Fruit fly (Drosophila melanogaster) whole organism, embryonic: ENCODE measurements around the gene CG5863.

Experiments used
- Antp ChIP-seq: fragments of 200-800 bp; sonication (Bioruptor generic); optimal IDR thresholded peaks from 3 replicates; lab custom pipeline; 2016; ENCODE audit warnings: missing biosample characterization, missing genetic modification characterization
- CG15011 ChIP-seq: fragments of 200-800 bp; sonication (Bioruptor generic); optimal IDR thresholded peaks from 3 replicates; lab custom pipeline; 2018; ENCODE audit warnings: missing biosample characterization, mild to moderate bottlenecking, missing genetic modification characterization
- CG1529 ChIP-seq: fragments of 200-800 bp; sonication (Bioruptor generic); optimal IDR thresholded peaks from 3 replicates; lab custom pipeline; 2018; ENCODE audit warnings: missing biosample characterization, missing genetic modification characterization
- CG1647 ChIP-seq: fragments of 200-800 bp; sonication (Bioruptor generic); optimal IDR thresholded peaks from 3 replicates; lab custom pipeline; 2016; ENCODE audit warnings: missing biosample characterization, missing genetic modification characterization
- CG17328 ChIP-seq: fragments of 200-800 bp; sonication (Bioruptor generic); IDR thresholded peaks from 2 replicates; pipeline ENCODE4 v1.3.6; 2022; ENCODE audit warnings: missing biosample characterization, missing genetic modification characterization
- CG2129 ChIP-seq: fragments of 200-800 bp; sonication (Bioruptor generic); IDR thresholded peaks from 2 replicates; pipeline ENCODE4 v1.3.6; 2022; ENCODE audit warnings: missing biosample characterization, missing genetic modification characterization; ENCODE audit not compliant: partially characterized antibody
- GATAe ChIP-seq: fragments of 200-800 bp; sonication (Bioruptor generic); conservative IDR thresholded peaks from 2 replicates; pipeline ENCODE4 v1.3.6; 2022; ENCODE audit warnings: missing biosample characterization, missing genetic modification characterization
- Ptx1 ChIP-seq: fragments of 200-800 bp; sonication (Bioruptor generic); IDR thresholded peaks from 2 replicates; pipeline ENCODE4 v1.3.6; 2022; ENCODE audit warnings: missing biosample characterization, missing genetic modification characterization
- Six4 ChIP-seq: fragments of 200-800 bp; sonication (Bioruptor generic); optimal IDR thresholded peaks from 2 replicates; lab custom pipeline; 2016; ENCODE audit warnings: missing biosample characterization, missing genetic modification characterization
- Sry-δ ChIP-seq: fragments of 200-800 bp; sonication (Bioruptor generic); optimal IDR thresholded peaks from 2 replicates; lab custom pipeline; 2016; ENCODE audit warnings: missing biosample characterization, missing genetic modification characterization
- hth ChIP-seq: fragments of >200 bp; optimal IDR thresholded peaks from 2 replicates; lab custom pipeline; 2017; ENCODE audit warnings: inconsistent platforms
- pho ChIP-seq: fragments of 200-800 bp; sonication (Bioruptor generic); optimal IDR thresholded peaks from 2 replicates; lab custom pipeline; 2016; ENCODE audit warnings: missing biosample characterization, missing genetic modification characterization
- sisA ChIP-seq: fragments of 200-800 bp; sonication (Bioruptor generic); IDR thresholded peaks from 2 replicates; pipeline ENCODE4 v1.3.6; 2022; ENCODE audit warnings: missing biosample characterization, missing genetic modification characterization
- wor ChIP-seq: fragments of 200-800 bp; sonication (Bioruptor generic); IDR thresholded peaks from 2 replicates; pipeline ENCODE4 v1.3.6; 2022; ENCODE audit warnings: missing biosample characterization, missing genetic modification characterization

DNA sequence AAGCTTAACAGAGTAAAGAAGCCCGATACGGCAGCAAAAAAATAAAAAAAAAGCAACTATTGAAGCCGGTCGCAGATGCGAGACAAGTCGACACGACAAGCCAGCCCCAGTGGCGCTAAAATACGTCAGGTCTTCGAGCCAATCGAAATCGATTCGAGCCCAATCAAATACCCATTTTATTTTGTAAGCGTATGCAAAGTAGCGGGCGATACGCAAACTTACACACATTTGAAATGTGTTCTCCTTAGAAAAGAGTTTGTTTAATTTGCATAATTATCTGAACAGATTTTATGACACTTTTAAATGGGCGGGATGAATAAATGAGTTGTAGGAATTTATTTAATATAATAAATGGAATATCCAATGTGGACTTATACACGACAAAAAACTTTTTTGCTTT is 36.7 kb downstream of the CG5863 start:
- TF ChIP-seq CG17328 (GFP tag; lab: Robert Waterston, UW): no peak
- no peak for TF ChIP-seq Six4 (GFP tag; lab: Kevin White, UChicago)
- no peak for TF ChIP-seq hth (lab: Kevin White, UChicago)
- no peak for TF ChIP-seq wor (GFP tag; lab: Robert Waterston, UW)
- TF ChIP-seq CG1647 (GFP tag; lab: Kevin White, UChicago): no peak
- TF ChIP-seq Antp (GFP tag; lab: Kevin White, UChicago): no peak
- no peak for TF ChIP-seq CG15011 (GFP tag; lab: Kevin White, UChicago)
- TF ChIP-seq GATAe: no peak
- TF ChIP-seq Sry-δ (GFP tag; lab: Kevin White, UChicago): no peak
- TF ChIP-seq CG2129 (GFP tag; lab: Robert Waterston, UW): no peak
- TF ChIP-seq pho (GFP tag; lab: Kevin White, UChicago): no peak
- no peak for TF ChIP-seq CG1529 (GFP tag; lab: Kevin White, UChicago)
- no peak for TF ChIP-seq Ptx1
- TF ChIP-seq sisA: no peak
